Worm (Caenorhabditis elegans) whole organism, young adult: Measurements from ENCODE around the gene F26G1.2.

ENCODE experiments used
- ama-1 ChIP-seq, 3 experiments: fragments of 150-350 bp in 1 of 3; sonication (generic microtip) in 2 of 3; optimal IDR thresholded peaks; 2 replicates each; lab custom pipeline; 2014 to 2018; ENCODE audit warnings: missing biosample characterization in 2 of 3, missing genetic modification characterization in 2 of 3, missing genetic modification reagents in 2 of 3
- attf-3 ChIP-seq: fragments of 200-800 bp; sonication (Bioruptor generic); conservative IDR thresholded peaks from 2 replicates; pipeline ENCODE4 v1.3.6; 2022; ENCODE audit warnings: missing genetic modification reagents, missing genetic modification characterization, missing compliant biosample characterization
- ccch-3 ChIP-seq: fragments of 200-800 bp; sonication (Bioruptor generic); optimal IDR thresholded peaks from 2 replicates; lab custom pipeline; 2018; ENCODE audit warnings: mild to moderate bottlenecking, missing genetic modification characterization, missing compliant biosample characterization
- madf-3 ChIP-seq: fragments of 200-800 bp; sonication (Bioruptor generic); IDR thresholded peaks from 2 replicates; pipeline ENCODE4 v1.3.6; 2022; ENCODE audit warnings: missing genetic modification reagents, missing genetic modification characterization, missing compliant biosample characterization
- mcd-1 ChIP-seq: fragments of 200-800 bp; sonication (Bioruptor generic); IDR thresholded peaks from 2 replicates; pipeline ENCODE4 v1.3.6; 2022; ENCODE audit warnings: missing genetic modification reagents, missing genetic modification characterization, missing compliant biosample characterization
- nfya-1 ChIP-seq: sonication (generic microtip); optimal IDR thresholded peaks from 2 replicates; lab custom pipeline; 2017; ENCODE audit warnings: antibody characterized with exemption, missing compliant biosample characterization, missing genetic modification characterization, borderline replicate concordance; ENCODE audit not compliant: insufficient read depth
- nhr-80 ChIP-seq: sonication (generic microtip); optimal IDR thresholded peaks from 2 replicates; lab custom pipeline; 2016; ENCODE audit warnings: missing genetic modification characterization, missing compliant biosample characterization
- snpc-4 ChIP-seq, 5 experiments: fragments of 150-350 bp in 1 of 5; sonication (generic microtip) in 4 of 5; optimal IDR thresholded peaks; 2 replicates each; lab custom pipeline; 2014 to 2018; ENCODE audit warnings: missing genetic modification characterization in 5 of 5, missing biosample characterization in 3 of 5, antibody characterized with exemption in 2 of 5, mild to moderate bottlenecking in 2 of 5, missing compliant biosample characterization in 2 of 5, missing genotype in 2 of 5, moderate library complexity in 2 of 5, missing genetic modification reagents in 1 of 5
- unc-62 ChIP-seq: fragments of 150-350 bp; optimal IDR thresholded peaks from 2 replicates; lab custom pipeline; 2014; ENCODE audit warnings: missing biosample characterization, missing genetic modification reagents, missing genetic modification characterization

DNA sequence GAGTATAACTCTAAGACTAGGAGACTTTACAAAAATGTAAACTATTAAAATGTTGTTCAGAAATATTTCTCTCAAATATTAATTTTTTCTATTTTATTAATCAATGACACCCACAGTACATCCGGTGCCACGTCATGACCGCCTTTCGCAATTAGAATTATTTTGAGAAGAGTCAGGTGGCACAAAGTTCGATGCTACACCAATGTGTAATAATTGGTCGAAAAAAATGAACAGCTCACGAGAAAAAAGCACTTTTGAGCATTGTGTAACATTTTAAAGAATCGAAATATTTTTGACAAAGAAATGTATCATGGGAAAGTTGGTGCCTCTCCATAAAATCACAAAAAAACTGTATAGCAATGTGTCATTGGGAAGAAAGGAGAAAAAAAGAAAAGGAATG is 43.8 kb downstream of the F26G1.2 start:
- no peak for TF ChIP-seq madf-3 (GFP tag; lab: Robert Waterston, UW)
- no peak for TF ChIP-seq ama-1 (optimal IDR thresholded peaks at IDR 0.05; lab: Kevin White, UChicago)
- no peak for TF ChIP-seq ama-1 (GFP tag; optimal IDR thresholded peaks at IDR 0.05; lab: Kevin White, UChicago)
- no peak for TF ChIP-seq snpc-4 (GFP tag; optimal IDR thresholded peaks at IDR 0.05; lab: Kevin White, UChicago)
- TF ChIP-seq snpc-4 (tag; optimal IDR thresholded peaks at IDR 0.05; lab: Kevin White, UChicago), result no peak
- no peak for TF ChIP-seq nhr-80 (tag; lab: Kevin White, UChicago)
- no peak for TF ChIP-seq mcd-1 (GFP tag; lab: Robert Waterston, UW)
- TF ChIP-seq unc-62 (GFP tag; lab: Kevin White, UChicago), result no peak
- TF ChIP-seq nfya-1 (tag; lab: Kevin White, UChicago), result no peak
- no peak for TF ChIP-seq ccch-3 (GFP tag; lab: Kevin White, UChicago)
- TF ChIP-seq attf-3 (GFP tag; lab: Robert Waterston, UW), result no peak
